Worm (Caenorhabditis elegans) whole organism, L3 larva: ENCODE measurements around the gene Y39F10A.1.
A peak's percentile ranks its signal among the peaks of the same experiment; 100 is the strongest.

Source experiments
- R02D3.7 ChIP-seq: fragments of 150-350 bp; optimal IDR thresholded peaks from 2 replicates; lab custom pipeline; 2014; ENCODE audit warnings: missing biosample characterization, missing genetic modification characterization
- ZK546.5 ChIP-seq: sonication (generic microtip); optimal IDR thresholded peaks from 2 replicates; lab custom pipeline; 2017; ENCODE audit warnings: missing biosample characterization, missing genetic modification characterization
- ama-1 ChIP-seq: fragments of 150-350 bp; optimal IDR thresholded peaks from 2 replicates; lab custom pipeline; 2018
- ceh-16 ChIP-seq: sonication (generic microtip); optimal IDR thresholded peaks from 2 replicates; lab custom pipeline; 2017; ENCODE audit warnings: missing biosample characterization, missing genetic modification characterization
- ceh-82 ChIP-seq: fragments of 150-350 bp; optimal IDR thresholded peaks from 2 replicates; lab custom pipeline; 2014; ENCODE audit warnings: missing biosample characterization, missing genetic modification characterization
- ceh-9 ChIP-seq: sonication (generic microtip); optimal IDR thresholded peaks from 2 replicates; lab custom pipeline; 2018; ENCODE audit warnings: missing biosample characterization, missing genetic modification characterization
- daf-12 ChIP-seq: fragments of 150-350 bp; optimal IDR thresholded peaks from 2 replicates; lab custom pipeline; 2014; ENCODE audit warnings: missing biosample characterization, missing genetic modification reagents, missing genetic modification characterization
- egl-5 ChIP-seq: fragments of 150-350 bp; optimal IDR thresholded peaks from 2 replicates; lab custom pipeline; 2017; ENCODE audit warnings: missing biosample characterization, missing genetic modification reagents, missing genetic modification characterization, inconsistent platforms
- elt-2 ChIP-seq: sonication (generic microtip); optimal IDR thresholded peaks from 2 replicates; lab custom pipeline; 2016; ENCODE audit warnings: missing genetic modification reagents, mild to moderate bottlenecking, missing genetic modification characterization, missing compliant biosample characterization
- elt-3 ChIP-seq, 3 experiments: fragments of 150-350 bp in 1 of 3; sonication (generic microtip) in 2 of 3; optimal IDR thresholded peaks; 2 replicates in 2 of 3; 4 replicates in 1 of 3; lab custom pipeline; 2014 to 2017; ENCODE audit warnings: missing biosample characterization in 3 of 3, missing genetic modification characterization in 3 of 3
- eor-1 ChIP-seq, 2 experiments: fragments of 150-350 bp; optimal IDR thresholded peaks; 2 replicates each; lab custom pipeline; 2014 to 2018; ENCODE audit warnings: missing biosample characterization in 2 of 2, missing genetic modification characterization in 2 of 2
- fkh-10 ChIP-seq: sonication (generic microtip); optimal IDR thresholded peaks from 2 replicates; lab custom pipeline; 2017; ENCODE audit warnings: missing biosample characterization, missing genetic modification reagents, missing genetic modification characterization
- fkh-2 ChIP-seq: fragments of 150-350 bp; optimal IDR thresholded peaks from 2 replicates; lab custom pipeline; 2014; ENCODE audit warnings: missing biosample characterization, missing genetic modification reagents, missing genetic modification characterization
- fos-1 ChIP-seq: fragments of 150-350 bp; optimal IDR thresholded peaks from 2 replicates; lab custom pipeline; 2014; ENCODE audit warnings: missing biosample characterization, missing genetic modification characterization
- hmg-11 ChIP-seq: sonication (generic microtip); optimal IDR thresholded peaks from 2 replicates; lab custom pipeline; 2016; ENCODE audit warnings: missing genetic modification characterization, missing compliant biosample characterization
- jun-1 ChIP-seq: fragments of 150-350 bp; optimal IDR thresholded peaks from 2 replicates; lab custom pipeline; 2014; ENCODE audit warnings: missing biosample characterization, missing genetic modification reagents, missing genetic modification characterization
- lin-15B ChIP-seq: fragments of 150-350 bp; optimal IDR thresholded peaks from 2 replicates; lab custom pipeline; 2014; ENCODE audit warnings: missing biosample characterization, missing genetic modification characterization
- lsy-12 ChIP-seq: sonication (generic microtip); optimal IDR thresholded peaks from 2 replicates; lab custom pipeline; 2016; ENCODE audit warnings: mild to moderate bottlenecking, missing genetic modification characterization, missing compliant biosample characterization
- mdl-1 ChIP-seq: fragments of 150-350 bp; optimal IDR thresholded peaks from 2 replicates; lab custom pipeline; 2014; ENCODE audit warnings: missing biosample characterization, missing genetic modification characterization
- mml-1 ChIP-seq: fragments of 150-350 bp; sonication (generic microtip); optimal IDR thresholded peaks from 3 replicates; lab custom pipeline; 2014; ENCODE audit warnings: missing biosample characterization, missing genetic modification characterization
- nhr-12 ChIP-seq: fragments of 150-350 bp; optimal IDR thresholded peaks from 2 replicates; lab custom pipeline; 2014; ENCODE audit warnings: missing biosample characterization, missing genetic modification characterization
- nhr-237 ChIP-seq: fragments of 150-350 bp; optimal IDR thresholded peaks from 2 replicates; lab custom pipeline; 2014; ENCODE audit warnings: missing biosample characterization, missing genetic modification characterization
- nhr-25 ChIP-seq: sonication (generic microtip); optimal IDR thresholded peaks from 2 replicates; lab custom pipeline; 2017; ENCODE audit warnings: missing biosample characterization, missing genetic modification characterization
- nhr-28 ChIP-seq: fragments of 150-350 bp; optimal IDR thresholded peaks from 2 replicates; lab custom pipeline; 2014; ENCODE audit warnings: missing biosample characterization, missing genetic modification characterization
- nhr-43 ChIP-seq: sonication (generic microtip); optimal IDR thresholded peaks from 2 replicates; lab custom pipeline; 2016; ENCODE audit warnings: mild to moderate bottlenecking, missing genetic modification characterization, missing compliant biosample characterization; ENCODE audit not compliant: poor library complexity, severe bottlenecking
- nhr-67 ChIP-seq: fragments of 150-350 bp; optimal IDR thresholded peaks from 2 replicates; lab custom pipeline; 2014; ENCODE audit warnings: missing biosample characterization, missing genetic modification characterization
- nhr-77 ChIP-seq: fragments of 150-350 bp; optimal IDR thresholded peaks from 2 replicates; lab custom pipeline; 2014; ENCODE audit warnings: missing biosample characterization, missing genetic modification characterization
- pha-4 ChIP-seq: fragments of 150-350 bp; optimal IDR thresholded peaks from 2 replicates; lab custom pipeline; 2014; ENCODE audit warnings: missing biosample characterization, missing genetic modification reagents, missing genetic modification characterization
- pqm-1 ChIP-seq: fragments of 150-350 bp; optimal IDR thresholded peaks from 2 replicates; lab custom pipeline; 2017; ENCODE audit warnings: missing biosample characterization, missing genetic modification characterization, inconsistent platforms
- sea-2 ChIP-seq: fragments of 150-350 bp; sonication (generic microtip); optimal IDR thresholded peaks from 4 replicates; lab custom pipeline; 2014; ENCODE audit warnings: missing biosample characterization, missing genetic modification reagents, missing genetic modification characterization
- skn-1 ChIP-seq: fragments of 150-350 bp; optimal IDR thresholded peaks from 2 replicates; lab custom pipeline; 2014; ENCODE audit warnings: missing biosample characterization, missing genetic modification characterization
- snpc-4 ChIP-seq: fragments of 150-350 bp; optimal IDR thresholded peaks from 2 replicates; lab custom pipeline; 2014; ENCODE audit warnings: missing biosample characterization, missing genetic modification characterization
- tbx-2 ChIP-seq: sonication (generic microtip); optimal IDR thresholded peaks from 2 replicates; lab custom pipeline; 2016; ENCODE audit warnings: mild to moderate bottlenecking, missing genetic modification characterization, missing compliant biosample characterization
- unc-39 ChIP-seq: sonication (generic microtip); optimal IDR thresholded peaks from 4 replicates; lab custom pipeline; 2017; ENCODE audit warnings: missing biosample characterization, missing genetic modification characterization
- zag-1 ChIP-seq: fragments of 150-350 bp; optimal IDR thresholded peaks from 2 replicates; lab custom pipeline; 2014; ENCODE audit warnings: missing biosample characterization, missing genetic modification characterization
- ztf-11 ChIP-seq: fragments of 150-350 bp; optimal IDR thresholded peaks from 2 replicates; lab custom pipeline; 2014; ENCODE audit warnings: missing biosample characterization, missing genetic modification characterization
- ztf-4 ChIP-seq: fragments of 150-350 bp; optimal IDR thresholded peaks from 2 replicates; lab custom pipeline; 2014; ENCODE audit warnings: missing biosample characterization, missing genetic modification characterization

The Y39F10A.1 gene

DNA sequence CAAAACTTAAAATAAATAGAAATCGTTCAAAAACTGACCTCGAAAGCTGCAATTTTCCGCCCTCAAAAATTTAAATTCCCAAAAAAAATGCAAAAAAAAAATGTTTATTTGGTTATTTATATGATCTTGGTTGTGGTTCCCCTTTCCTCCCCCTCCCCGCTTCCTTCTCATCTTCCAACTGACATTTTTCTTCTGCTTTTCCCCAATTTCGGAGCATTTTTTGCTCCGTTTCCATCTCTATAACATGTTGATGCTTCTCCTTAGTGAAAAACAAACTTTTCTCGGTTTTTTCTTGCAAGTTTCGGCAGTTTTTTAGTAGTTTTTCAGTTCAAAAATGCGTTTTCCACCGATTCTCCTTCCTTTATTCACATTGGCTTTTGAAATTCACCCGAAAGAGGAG is at the start of gene Y39F10A.1:
Y39F10A.1 (plus strand) TSS at position 301 of the 400 bp plus-strand sequence.
- TF ChIP-seq jun-1 (tag; lab: Kevin White, UChicago) = no peak
- no peak for TF ChIP-seq lsy-12 (tag; lab: Kevin White, UChicago)
- no peak for TF ChIP-seq mml-1 (tag; lab: Kevin White, UChicago)
- no peak for TF ChIP-seq ztf-4 (tag; lab: Kevin White, UChicago)
- TF ChIP-seq ama-1 (lab: Kevin White, UChicago) = no peak
- TF ChIP-seq hmg-11 (tag; lab: Kevin White, UChicago) = no peak
- TF ChIP-seq daf-12 (tag; lab: Kevin White, UChicago) = no peak
- no peak for TF ChIP-seq egl-5
- TF ChIP-seq fkh-2 (tag; lab: Kevin White, UChicago) = no peak
- TF ChIP-seq nhr-12 (tag; lab: Kevin White, UChicago) = no peak
- no peak for TF ChIP-seq unc-39 (tag; lab: Kevin White, UChicago)
- TF ChIP-seq sea-2 (GFP tag; lab: Kevin White, UChicago) = no peak
- TF ChIP-seq nhr-28 = no peak
- no peak for TF ChIP-seq pqm-1 (tag; lab: Kevin White, UChicago)
- TF ChIP-seq, all 47 proteins: peak for 0

DNA sequence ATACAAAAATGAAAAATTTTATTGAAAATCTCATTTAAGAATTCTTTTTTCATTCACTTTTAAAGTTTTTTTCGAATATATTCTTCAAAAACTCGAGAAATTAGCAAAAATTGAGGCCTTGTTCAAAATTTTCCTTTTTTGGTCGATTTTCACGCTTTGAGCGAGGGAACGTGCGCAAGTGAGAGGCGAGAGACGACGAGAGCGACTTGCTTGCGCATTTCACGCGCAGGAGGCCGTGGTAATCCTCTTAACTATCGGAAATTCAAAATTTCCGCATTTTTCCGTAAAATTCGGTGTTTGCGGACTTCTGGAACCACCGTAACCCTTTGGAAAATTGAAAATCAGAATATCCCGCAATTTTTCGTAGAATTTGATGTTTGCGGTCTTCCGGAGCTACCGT is 45.2 kb upstream of the Y39F10A.1 start:
- TF ChIP-seq zag-1 (tag; lab: Kevin White, UChicago) (no peak), lin-15B (tag; lab: Kevin White, UChicago) (peak; percentile 9), R02D3.7 (tag; lab: Kevin White, UChicago) (no peak)

DNA sequence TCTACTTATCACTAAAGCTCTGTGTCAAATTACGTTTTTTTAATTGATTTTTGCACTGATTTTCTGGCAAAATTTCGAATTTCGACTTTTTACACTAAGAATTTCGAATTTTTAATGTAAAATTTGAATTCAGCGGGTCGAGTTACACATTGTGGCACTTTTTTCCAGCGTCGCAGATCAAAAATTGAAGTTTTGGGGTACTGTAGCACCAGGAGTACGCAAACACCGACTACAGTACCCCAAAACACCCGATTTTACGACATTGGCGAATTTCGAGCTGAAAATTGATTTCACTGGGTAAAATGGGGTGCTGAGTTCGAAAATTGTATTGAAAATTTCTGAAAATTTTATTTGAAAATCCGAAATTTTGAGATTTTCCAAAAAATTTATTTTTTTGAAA is 42.7 kb upstream of the Y39F10A.1 start:
- peak; percentile 13 for TF ChIP-seq elt-2 (tag; lab: Kevin White, UChicago)
- no peak for TF ChIP-seq zag-1 (tag; lab: Kevin White, UChicago)
- TF ChIP-seq fkh-10 (GFP tag; lab: Kevin White, UChicago) = no peak

ce11 chrII:740808-741207 is 34.3 kb upstream of the Y39F10A.1 start, which contains the start of gene fbxc-48:
Gene fbxc-48 (minus strand): TSS chrII:740908.
- TF ChIP-seq snpc-4 = no peak
- TF ChIP-seq nhr-237 (tag; lab: Kevin White, UChicago) = no peak
- no peak for TF ChIP-seq eor-1 (tag; optimal IDR thresholded peaks at IDR 0.05; lab: Kevin White, UChicago)
- no peak for TF ChIP-seq R02D3.7 (tag; lab: Kevin White, UChicago)
- TF ChIP-seq hmg-11 (tag; lab: Kevin White, UChicago) = no peak
- no peak for TF ChIP-seq nhr-67
- no peak for TF ChIP-seq mdl-1 (tag; lab: Kevin White, UChicago)
- no peak for TF ChIP-seq pha-4 (tag; lab: Kevin White, UChicago)
- no peak for TF ChIP-seq nhr-25
- TF ChIP-seq nhr-12 (tag; lab: Kevin White, UChicago) = no peak

- TF ChIP-seq fos-1 (tag; lab: Kevin White, UChicago) (no peak), ceh-9 (no peak), nhr-25 (no peak), fkh-10 (GFP tag; lab: Kevin White, UChicago) (no peak), nhr-28 (no peak), ama-1 (lab: Kevin White, UChicago) (no peak), unc-39 (tag; lab: Kevin White, UChicago) (no peak), ZK546.5 (tag; lab: Kevin White, UChicago) (no peak), fkh-2 (tag; lab: Kevin White, UChicago) (no peak), nhr-43 (tag; lab: Kevin White, UChicago) (no peak), ceh-16 (tag; lab: Kevin White, UChicago) (no peak)
These were observed 25.0 kb upstream of the Y39F10A.1 start, which contains the start of gene snt-6 for ce11 chrII:750155-750554. Gene snt-6 (minus strand): TSS chrII:750212.

DNA sequence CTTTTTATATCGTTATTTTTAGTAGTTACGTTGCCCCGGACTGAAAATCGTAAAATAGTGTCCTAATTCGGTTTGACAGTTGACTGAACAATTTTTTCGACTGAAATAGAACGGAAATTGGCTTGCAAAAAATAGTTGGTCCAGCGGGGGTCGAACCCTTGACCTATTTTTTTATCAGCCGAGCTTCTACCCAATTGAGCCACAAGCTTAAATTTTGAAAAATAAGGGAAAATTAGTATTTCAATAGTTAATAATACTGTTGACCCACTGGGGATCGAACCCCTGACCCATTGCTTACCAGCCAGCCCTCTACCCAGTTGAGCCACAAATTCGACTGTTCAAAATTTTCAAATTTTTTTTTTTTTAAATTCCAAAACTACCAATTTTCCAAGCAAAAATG is 23.3 kb upstream of the Y39F10A.1 start:
- no peak for TF ChIP-seq ZK546.5 (tag; lab: Kevin White, UChicago)
- TF ChIP-seq tbx-2 = no peak
- TF ChIP-seq mml-1 (tag; lab: Kevin White, UChicago) = no peak
- TF ChIP-seq snpc-4 = no peak
- no peak for TF ChIP-seq daf-12 (tag; lab: Kevin White, UChicago)
- TF ChIP-seq ceh-82 (tag; lab: Kevin White, UChicago) = no peak
- no peak for TF ChIP-seq fkh-10 (GFP tag; lab: Kevin White, UChicago)
- TF ChIP-seq nhr-43 (tag; lab: Kevin White, UChicago) = no peak
- TF ChIP-seq pha-4 (tag; lab: Kevin White, UChicago) = no peak
- TF ChIP-seq ztf-11 (tag; lab: Kevin White, UChicago) = no peak
- TF ChIP-seq skn-1 (tag; lab: Kevin White, UChicago) = no peak
- no peak for TF ChIP-seq hmg-11 (tag; lab: Kevin White, UChicago)
- TF ChIP-seq elt-3 (tag; optimal IDR thresholded peaks at IDR 0.05; lab: Kevin White, UChicago) = no peak
- no peak for TF ChIP-seq nhr-12 (tag; lab: Kevin White, UChicago)
- TF ChIP-seq elt-2 (tag; lab: Kevin White, UChicago) = no peak
- TF ChIP-seq egl-5 = no peak
- no peak for TF ChIP-seq nhr-77 (tag; lab: Kevin White, UChicago)
